Fruit fly (Drosophila melanogaster): ENCODE data around the gene Ndc1.

Gene Ndc1

DNA sequence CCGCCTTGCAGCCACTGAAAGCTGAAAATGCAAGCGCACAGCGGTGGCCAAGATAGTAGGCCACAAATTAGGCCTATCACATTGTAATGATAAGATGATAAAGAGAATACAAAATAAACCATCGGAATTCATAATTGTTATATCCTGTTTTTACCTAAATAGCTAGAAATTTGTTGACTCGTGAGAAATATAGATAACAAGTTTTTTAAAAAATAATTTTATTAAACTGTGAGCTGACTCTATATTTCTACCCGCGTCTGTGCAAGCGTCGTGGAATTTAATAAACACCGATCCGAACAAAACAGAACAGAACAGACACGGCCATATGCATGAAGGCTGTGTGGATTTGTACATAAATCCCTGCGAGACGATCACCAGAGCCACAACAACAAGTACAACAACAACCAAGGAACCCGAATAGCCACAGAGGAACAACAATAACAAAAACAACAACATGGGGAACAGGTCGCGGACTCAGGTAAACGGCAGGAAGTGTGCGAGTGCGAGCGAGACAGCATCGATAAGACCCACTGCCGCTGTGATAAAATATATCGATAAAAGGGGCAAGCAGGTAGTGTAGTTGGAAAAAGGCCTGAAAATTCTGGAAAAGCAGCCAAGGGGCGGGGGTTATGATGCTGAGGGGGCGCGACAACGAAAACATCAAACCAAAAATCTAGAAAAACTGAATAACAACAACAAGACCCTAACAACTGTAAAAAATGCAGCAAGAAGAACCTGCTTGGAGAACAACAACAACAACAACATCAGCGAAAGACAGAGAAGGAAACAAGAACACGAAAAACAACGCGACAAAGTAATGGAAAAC, 37.7 kb upstream of the Ndc1 start (continued):
- TF ChIP-seq chinmo (GFP tag; IDR thresholded peaks at IDR 0.05; ENCODE audit: partially characterized antibody) (no peak), pum (GFP tag; optimal IDR thresholded peaks at IDR 0.05) (peak; percentile 80), BEAF-32 (GFP tag; optimal IDR thresholded peaks at IDR 0.05) (no peak), Six4 (GFP tag; optimal IDR thresholded peaks at IDR 0.05) (peak; percentile 86), CG15269 (tag; optimal IDR thresholded peaks at IDR 0.05) (peak; percentile 81), Dip2 (GFP tag; IDR thresholded peaks at IDR 0.05) (no peak), CG11398 (GFP tag; optimal IDR thresholded peaks at IDR 0.05) (peak; percentile 56), CG12744 (GFP tag; optimal IDR thresholded peaks at IDR 0.05) (peak; percentile 70), CG4404 (GFP tag; IDR thresholded peaks at IDR 0.05) (peak; percentile 86), CG9932 (GFP tag; IDR thresholded peaks at IDR 0.05) (peak; percentile 31; the same call in 1 of the 2 replicates), chn (GFP tag; optimal IDR thresholded peaks at IDR 0.05) (peak; percentile 79), emc (GFP tag; optimal IDR thresholded peaks at IDR 0.05) (no peak), CG4730 (GFP tag; IDR thresholded peaks at IDR 0.05) (peak; percentile 64), lbe (GFP tag; optimal IDR thresholded peaks at IDR 0.05) (peak; percentile 91), CG12659 (GFP tag; optimal IDR thresholded peaks at IDR 0.05) (peak; percentile 70), vnd (GFP tag; IDR thresholded peaks at IDR 0.05; ENCODE audit: partially characterized antibody) (no peak), CG14441 (GFP tag; IDR thresholded peaks at IDR 0.05) (peak; percentile 74), Med (GFP tag) (peak; percentile 89), ftz-f1 (GFP tag; optimal IDR thresholded peaks at IDR 0.05) (peak; percentile 2), E2f1 (GFP tag; IDR thresholded peaks at IDR 0.05) (peak; percentile 82), Atf6 (GFP tag; IDR thresholded peaks at IDR 0.05) (peak; percentile 76; the same call in 1 of the 2 replicates), Abd-B (GFP tag; optimal IDR thresholded peaks at IDR 0.05) (peak; percentile 74), CG13775 (GFP tag; optimal IDR thresholded peaks at IDR 0.05) (peak; percentile 82), gsb-n (tag; optimal IDR thresholded peaks at IDR 0.05) (peak; percentile 94), CHES-1-like (GFP tag; optimal IDR thresholded peaks at IDR 0.05) (no peak), CG15011 (GFP tag; optimal IDR thresholded peaks at IDR 0.05) (peak; percentile 69), CG10274 (GFP tag; optimal IDR thresholded peaks at IDR 0.05) (peak; percentile 36), crc (GFP tag; optimal IDR thresholded peaks at IDR 0.05) (peak; percentile 36), tll (GFP tag; optimal IDR thresholded peaks at IDR 0.05) (peak in 1 of 2 experiments; percentile 30), Myb (GFP tag; optimal IDR thresholded peaks at IDR 0.05) (peak; percentile 3), CG12219 (GFP tag; optimal IDR thresholded peaks at IDR 0.05) (peak; percentile 84), fd3F (GFP tag; optimal IDR thresholded peaks at IDR 0.05) (peak; percentile 17), dysf (GFP tag; IDR thresholded peaks at IDR 0.05) (peak; percentile 82), CG3847 (GFP tag; IDR thresholded peaks at IDR 0.05) (peak; percentile 49), Chrac-16 (GFP tag; optimal IDR thresholded peaks at IDR 0.05) (peak; percentile 81), Hr3 (GFP tag; optimal IDR thresholded peaks at IDR 0.05) (peak; percentile 83), Adf1 (GFP tag; IDR thresholded peaks at IDR 0.05) (no peak), CG3065 (GFP tag; optimal IDR thresholded peaks at IDR 0.05) (peak; percentile 64), grn (GFP tag; optimal IDR thresholded peaks at IDR 0.05) (peak; percentile 19), nmo (GFP tag; optimal IDR thresholded peaks at IDR 0.05) (peak; percentile 94), CG8944 (GFP tag; optimal IDR thresholded peaks at IDR 0.05) (peak; percentile 68), Hmx (GFP tag; optimal IDR thresholded peaks at IDR 0.05) (no peak), h (optimal IDR thresholded peaks at IDR 0.05) (no peak), slp2 (GFP tag; optimal IDR thresholded peaks at IDR 0.05) (peak; percentile 64), CG17186 (GFP tag; optimal IDR thresholded peaks at IDR 0.05) (peak; percentile 7), MTF-1 (GFP tag; optimal IDR thresholded peaks at IDR 0.05; ENCODE audit: borderline replicate concordance) (peak; percentile 66), slbo (GFP tag; IDR thresholded peaks at IDR 0.05) (peak; percentile 63), maf-S (GFP tag; optimal IDR thresholded peaks at IDR 0.05) (peak; percentile 61), CG7786 (GFP tag; optimal IDR thresholded peaks at IDR 0.05) (peak; percentile 65), CG10654 (GFP tag; optimal IDR thresholded peaks at IDR 0.05) (peak; percentile 71)
